Worm (Caenorhabditis elegans) whole organism, midembryonic: ENCODE data around the gene lgc-19.

Source experiments
- T22C8.4 ChIP-seq: fragments of 200-800 bp; sonication (Bioruptor generic); IDR thresholded peaks from 2 replicates; pipeline ENCODE4 v1.3.6; 2022; ENCODE audit warnings: missing genetic modification characterization, missing compliant biosample characterization
- cog-1 ChIP-seq: sonication (generic microtip); optimal IDR thresholded peaks from 2 replicates; lab custom pipeline; 2016; ENCODE audit warnings: missing genetic modification characterization, missing compliant biosample characterization
- flt-1 ChIP-seq: fragments of 200-800 bp; sonication (Bioruptor generic); IDR thresholded peaks from 2 replicates; pipeline ENCODE4 v1.3.6; 2022; ENCODE audit warnings: missing genetic modification characterization, missing compliant biosample characterization
- klf-2 ChIP-seq: fragments of 200-800 bp; sonication (Bioruptor generic); conservative IDR thresholded peaks from 2 replicates; pipeline ENCODE4 v1.3.6; 2022; ENCODE audit warnings: missing genetic modification reagents, missing genetic modification characterization, missing compliant biosample characterization
- med-1 ChIP-seq: sonication (generic microtip); optimal IDR thresholded peaks from 2 replicates; lab custom pipeline; 2017; ENCODE audit warnings: missing genetic modification characterization, mild to moderate bottlenecking, missing compliant biosample characterization, antibody characterized with exemption, missing genetic modification reagents; ENCODE audit not compliant: insufficient read depth
- ref-1 ChIP-seq: fragments of 200-800 bp; sonication (Bioruptor generic); conservative IDR thresholded peaks from 2 replicates; pipeline ENCODE4 v1.3.6; 2022; ENCODE audit warnings: missing genetic modification reagents, missing genetic modification characterization, missing compliant biosample characterization
- tab-1 ChIP-seq: fragments of 200-800 bp; sonication (Bioruptor generic); IDR thresholded peaks from 2 replicates; pipeline ENCODE4 v1.3.6; 2022; ENCODE audit warnings: missing genetic modification characterization, missing compliant biosample characterization
- ztf-23 ChIP-seq: fragments of 200-800 bp; sonication (Bioruptor generic); IDR thresholded peaks from 2 replicates; pipeline ENCODE4 v1.3.6; 2022; ENCODE audit warnings: missing genetic modification reagents, missing genetic modification characterization, missing compliant biosample characterization
- ztf-29 ChIP-seq: fragments of 200-800 bp; sonication (Bioruptor generic); IDR thresholded peaks from 2 replicates; pipeline ENCODE4 v1.3.6; 2022; ENCODE audit warnings: missing genetic modification reagents, missing genetic modification characterization, missing compliant biosample characterization

ce11 chrIV:15923000-15923399, 39.5 kb downstream of the lgc-19 start:
- TF ChIP-seq ztf-23 (GFP tag; lab: Robert Waterston, UW), result no peak
- TF ChIP-seq med-1 (GFP tag; lab: Kevin White, UChicago), result no peak
- no peak for TF ChIP-seq tab-1 (GFP tag; lab: Robert Waterston, UW)
- no peak for TF ChIP-seq klf-2 (GFP tag; lab: Robert Waterston, UW)
- no peak for TF ChIP-seq ref-1 (GFP tag; lab: Robert Waterston, UW)
- no peak for TF ChIP-seq flt-1 (GFP tag; lab: Robert Waterston, UW)
- no peak for TF ChIP-seq T22C8.4 (GFP tag; lab: Robert Waterston, UW)
- TF ChIP-seq cog-1 (tag; lab: Kevin White, UChicago), result no peak
- no peak for TF ChIP-seq ztf-29
